Fruit fly (Drosophila melanogaster): ENCODE data around the gene CG7059.

Gene CG7059

dm6 chr3R:22368777-22369214, 20.8 kb upstream of the CG7059 start (continued):
- peak in 1 of 3 experiments; percentile 23 for TF ChIP-seq lola (GFP tag; optimal IDR thresholded peaks at IDR 0.05)
- no peak for TF ChIP-seq CG17568 (GFP tag; optimal IDR thresholded peaks at IDR 0.05)
- TF ChIP-seq Doc3 (GFP tag; IDR thresholded peaks at IDR 0.05; ENCODE audit: partially characterized antibody), result no peak
- TF ChIP-seq CG5245 (GFP tag; optimal IDR thresholded peaks at IDR 0.05), result peak; percentile 32
- no peak for TF ChIP-seq CG13894 (tag; optimal IDR thresholded peaks at IDR 0.05)
- TF ChIP-seq zen (tag; optimal IDR thresholded peaks at IDR 0.05), result no peak
- TF ChIP-seq insv (GFP tag; optimal IDR thresholded peaks at IDR 0.05), result peak in 1 of 2 experiments; percentile 16
- TF ChIP-seq CG4617 (GFP tag; optimal IDR thresholded peaks at IDR 0.05; ENCODE audit: borderline replicate concordance), result peak; percentile 8
- peak; percentile 45; the same call in 1 of the 3 replicates for TF ChIP-seq CG7357 (GFP tag; IDR thresholded peaks at IDR 0.05)
- peak; percentile 12 for TF ChIP-seq pb (GFP tag; optimal IDR thresholded peaks at IDR 0.05)
- TF ChIP-seq Stat92E (GFP tag; optimal IDR thresholded peaks at IDR 0.05), result no peak
- TF ChIP-seq NFAT (GFP tag; IDR thresholded peaks at IDR 0.05), result peak; percentile 65; the same call in 1 of the 2 replicates
- TF ChIP-seq caup (GFP tag; optimal IDR thresholded peaks at IDR 0.05; ENCODE audit: severe bottlenecking), result peak; percentile 66
- TF ChIP-seq luna (GFP tag; optimal IDR thresholded peaks at IDR 0.05), result no peak
- TF ChIP-seq CG11093 (GFP tag; IDR thresholded peaks at IDR 0.05), result peak; percentile 55; the same call in 1 of the 3 replicates
- peak; percentile 61; the same call in 1 of the 2 replicates for TF ChIP-seq ap (GFP tag; IDR thresholded peaks at IDR 0.05)
- TF ChIP-seq CG15601 (tag; optimal IDR thresholded peaks at IDR 0.05), result no peak
- TF ChIP-seq CG4328 (GFP tag; optimal IDR thresholded peaks at IDR 0.05), result peak; percentile 46
- no peak for TF ChIP-seq dati (GFP tag; IDR thresholded peaks at IDR 0.05)
- no peak for TF ChIP-seq CG4707 (GFP tag; optimal IDR thresholded peaks at IDR 0.05)
- peak; percentile 82 for TF ChIP-seq CG9932 (GFP tag; IDR thresholded peaks at IDR 0.05)
- no peak for TF ChIP-seq Vsx1 (GFP tag; optimal IDR thresholded peaks at IDR 0.05)
- TF ChIP-seq CG18011 (GFP tag; optimal IDR thresholded peaks at IDR 0.05), result no peak
- no peak for TF ChIP-seq ato (GFP tag; IDR thresholded peaks at IDR 0.05; ENCODE audit: partially characterized antibody)
- no peak for TF ChIP-seq bbx (GFP tag; IDR thresholded peaks at IDR 0.05; ENCODE audit: partially characterized antibody)
- TF ChIP-seq Aef1 (GFP tag; IDR thresholded peaks at IDR 0.05), result peak; percentile 84
- no peak for TF ChIP-seq slp2 (GFP tag; optimal IDR thresholded peaks at IDR 0.05)
- TF ChIP-seq Doc2 (GFP tag; IDR thresholded peaks at IDR 0.05), result no peak
- TF ChIP-seq sens (GFP tag), result peak; percentile 95
- peak; percentile 57 for TF ChIP-seq tio (GFP tag; optimal IDR thresholded peaks at IDR 0.05)
- TF ChIP-seq CG18764 (GFP tag; optimal IDR thresholded peaks at IDR 0.05), result peak; percentile 5
- no peak for TF ChIP-seq Opbp (GFP tag; IDR thresholded peaks at IDR 0.05; ENCODE audit: partially characterized antibody)
- TF ChIP-seq ab (GFP tag; optimal IDR thresholded peaks at IDR 0.05), result no peak
- TF ChIP-seq CG12104 (GFP tag; optimal IDR thresholded peaks at IDR 0.05), result peak; percentile 40
- TF ChIP-seq slbo (GFP tag; IDR thresholded peaks at IDR 0.05), result peak; percentile 92
- TF ChIP-seq CG14441 (GFP tag; IDR thresholded peaks at IDR 0.05), result peak; percentile 78
- TF ChIP-seq peb (GFP tag; IDR thresholded peaks at IDR 0.05), result 0 out of 2 replicates have a peak, but pooled peaks have one; percentile 39
- TF ChIP-seq Drgx (GFP tag; IDR thresholded peaks at IDR 0.05), result peak; percentile 62
- no peak for TF ChIP-seq sr (GFP tag; IDR thresholded peaks at IDR 0.05)
- peak; percentile 82 for TF ChIP-seq dmrt99B (tag; optimal IDR thresholded peaks at IDR 0.05)
- peak; percentile 60 for TF ChIP-seq sob (GFP tag; IDR thresholded peaks at IDR 0.05)
- no peak for TF ChIP-seq CG34376 (GFP tag; optimal IDR thresholded peaks at IDR 0.05)
- TF ChIP-seq chif (GFP tag; optimal IDR thresholded peaks at IDR 0.05), result peak in 1 of 2 experiments; percentile 13
- peak; percentile 61 for TF ChIP-seq Camta (GFP tag; optimal IDR thresholded peaks at IDR 0.05)
- TF ChIP-seq TFAM (GFP tag; optimal IDR thresholded peaks at IDR 0.05), result no peak
- peak; percentile 69; the same call in 2 of the 3 replicates for TF ChIP-seq CG3726 (GFP tag; IDR thresholded peaks at IDR 0.05)
- no peak for TF ChIP-seq p53 (GFP tag; optimal IDR thresholded peaks at IDR 0.05)
- TF ChIP-seq CG13123 (GFP tag; optimal IDR thresholded peaks at IDR 0.05), result no peak
- TF ChIP-seq CG9876 (GFP tag; optimal IDR thresholded peaks at IDR 0.05), result no peak
- TF ChIP-seq fru (optimal IDR thresholded peaks at IDR 0.05), result no peak
- TF ChIP-seq CG32767 (GFP tag; IDR thresholded peaks at IDR 0.05), result peak; percentile 60
